Fruit fly (Drosophila melanogaster) whole organism, embryonic: ENCODE measurements around the gene Cow.

Experiments
- CG11504 ChIP-seq: fragments of 200-800 bp; sonication (Bioruptor generic); optimal IDR thresholded peaks from 3 replicates; lab custom pipeline; 2019; ENCODE audit warnings: missing biosample characterization, mild to moderate bottlenecking, missing genetic modification characterization, moderate library complexity
- Mad ChIP-seq: fragments of 200-800 bp; sonication (Bioruptor generic); optimal IDR thresholded peaks from 2 replicates; lab custom pipeline; 2016; ENCODE audit warnings: missing biosample characterization, missing genetic modification characterization
- Med ChIP-seq: fragments of 200-800 bp; sonication (Bioruptor generic); peaks from one replicate; lab custom pipeline; 2016; ENCODE audit warnings: missing biosample characterization, missing genetic modification characterization, mild to moderate bottlenecking, inconsistent platforms, moderate library complexity
- abd-A ChIP-seq: fragments of 200-800 bp; sonication (Bioruptor generic); optimal IDR thresholded peaks from 3 replicates; lab custom pipeline; 2019; ENCODE audit warnings: missing biosample characterization, mild to moderate bottlenecking, missing genetic modification characterization, moderate library complexity
- peb ChIP-seq: fragments of 200-800 bp; sonication (Bioruptor generic); IDR thresholded peaks from 2 replicates; pipeline ENCODE4 v1.3.6; 2022; ENCODE audit warnings: missing biosample characterization, missing genetic modification characterization

DNA sequence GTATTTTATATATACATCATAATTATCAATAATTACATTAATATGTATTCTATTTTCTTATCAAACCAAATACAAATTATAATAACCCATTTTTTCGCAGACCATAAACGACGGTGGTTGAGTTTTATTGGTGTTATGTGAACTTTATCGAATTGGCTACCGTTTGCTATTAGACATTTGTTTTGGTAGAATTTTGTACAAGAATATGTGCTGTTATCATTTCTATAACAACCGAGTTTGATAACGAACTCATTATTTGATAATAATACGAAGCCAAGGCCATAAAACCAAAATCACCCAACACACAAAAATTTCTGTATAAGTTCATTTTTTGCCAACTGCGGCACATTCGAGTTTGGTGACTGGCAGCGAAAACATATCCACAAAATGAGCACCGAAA lies 17.2 kb downstream of the Cow start, which contains the start of gene CG17109:
- no peak for TF ChIP-seq peb (GFP tag; lab: Robert Waterston, UW)
- no peak for TF ChIP-seq Med (GFP tag; lab: Kevin White, UChicago)
- TF ChIP-seq Mad (GFP tag; lab: Kevin White, UChicago) = no peak
- no peak for TF ChIP-seq abd-A (tag; lab: Kevin White, UChicago)
- no peak for TF ChIP-seq CG11504 (tag; lab: Kevin White, UChicago)
